Fruit fly (Drosophila melanogaster) S2 (cell line): ENCODE results near the gene CG4438.

Source experiments
- CG8478 ChIP-seq: fragments of >200 bp; optimal IDR thresholded peaks from 2 replicates; lab custom pipeline; 2018
- CTCF ChIP-seq, 2 experiments: fragments of >200 bp; optimal IDR thresholded peaks; 2 replicates each; lab custom pipeline; 2018

- TF ChIP-seq CTCF (optimal IDR thresholded peaks at IDR 0.05; lab: Kevin White, UChicago) (no peak), CG8478 (lab: Kevin White, UChicago) (no peak)
These were observed 29.8 kb upstream of the CG4438 start, which contains the start of gene CG42847 for dm6 chr2L:9427570-9427969.
